Fruit fly (Drosophila melanogaster) whole organism, prepupa: Measurements from ENCODE around the gene CG43630.
A peak's percentile ranks its signal among the peaks of the same experiment; 100 is the strongest.

ENCODE experiments used
- CG10631 ChIP-seq: fragments of 200-800 bp; sonication (Bioruptor generic); optimal IDR thresholded peaks from 2 replicates; lab custom pipeline; 2016; ENCODE audit warnings: missing biosample characterization, missing genetic modification characterization
- CG11294 ChIP-seq: fragments of 200-800 bp; sonication (Bioruptor generic); IDR thresholded peaks from 2 replicates; pipeline ENCODE4 v1.3.6; 2022; ENCODE audit warnings: missing biosample characterization, missing genetic modification characterization
- CG11762 ChIP-seq: fragments of 200-800 bp; sonication (Bioruptor generic); optimal IDR thresholded peaks from 3 replicates; lab custom pipeline; 2016; ENCODE audit warnings: missing biosample characterization, missing genetic modification characterization; ENCODE audit not compliant: insufficient read depth
- CG16779 ChIP-seq: fragments of 200-800 bp; sonication (Bioruptor generic); optimal IDR thresholded peaks from 3 replicates; lab custom pipeline; 2017; ENCODE audit warnings: missing biosample characterization, mild to moderate bottlenecking, missing genetic modification characterization
- CG31627 ChIP-seq: fragments of 200-800 bp; sonication (Bioruptor generic); optimal IDR thresholded peaks from 3 replicates; lab custom pipeline; 2016; ENCODE audit warnings: missing biosample characterization, missing genetic modification characterization
- CG32006 ChIP-seq: fragments of 200-800 bp; sonication (Bioruptor generic); optimal IDR thresholded peaks from 3 replicates; lab custom pipeline; 2017; ENCODE audit warnings: missing biosample characterization, mild to moderate bottlenecking, missing genetic modification characterization
- CG3919 ChIP-seq: fragments of 200-800 bp; sonication (Bioruptor generic); optimal IDR thresholded peaks from 3 replicates; lab custom pipeline; 2016; ENCODE audit warnings: missing biosample characterization, missing genetic modification characterization
- CG6163 ChIP-seq: fragments of 200-800 bp; sonication (Bioruptor generic); IDR thresholded peaks from 3 replicates; pipeline ENCODE4 v1.3.6; 2022; ENCODE audit warnings: missing biosample characterization, missing genetic modification characterization
- CG6276 ChIP-seq: fragments of 200-800 bp; sonication (Bioruptor generic); optimal IDR thresholded peaks from 2 replicates; lab custom pipeline; 2017; ENCODE audit warnings: missing biosample characterization, mild to moderate bottlenecking, missing genetic modification characterization
- CG6792 ChIP-seq: fragments of 200-800 bp; sonication (Bioruptor generic); optimal IDR thresholded peaks from 3 replicates; lab custom pipeline; 2016; ENCODE audit warnings: missing biosample characterization, missing genetic modification characterization
- CG6808 ChIP-seq: fragments of 200-800 bp; sonication (Bioruptor generic); optimal IDR thresholded peaks from 3 replicates; lab custom pipeline; 2017; ENCODE audit warnings: missing biosample characterization, missing genetic modification characterization, mild to moderate bottlenecking, moderate library complexity, missing genetic modification reagents
- CG8319 ChIP-seq: fragments of 200-800 bp; sonication (Bioruptor generic); optimal IDR thresholded peaks from 3 replicates; lab custom pipeline; 2016; ENCODE audit warnings: missing biosample characterization, missing genetic modification characterization
- CG8632 ChIP-seq: fragments of 200-800 bp; sonication (Bioruptor generic); optimal IDR thresholded peaks from 3 replicates; lab custom pipeline; 2016; ENCODE audit warnings: missing biosample characterization, missing genetic modification characterization
- CG9139 ChIP-seq: fragments of 200-800 bp; sonication (Bioruptor generic); optimal IDR thresholded peaks from 3 replicates; lab custom pipeline; 2017; ENCODE audit warnings: missing biosample characterization, mild to moderate bottlenecking, missing genetic modification characterization
- Eip75B ChIP-seq: fragments of 200-800 bp; sonication (Bioruptor generic); optimal IDR thresholded peaks from 3 replicates; lab custom pipeline; 2016; ENCODE audit warnings: missing biosample characterization, missing genetic modification characterization
- Eip93F ChIP-seq: fragments of 200-800 bp; sonication (Bioruptor generic); optimal IDR thresholded peaks from 2 replicates; lab custom pipeline; 2016; ENCODE audit warnings: missing biosample characterization, mild to moderate bottlenecking, missing genetic modification characterization
- Ets96B ChIP-seq: fragments of 200-800 bp; optimal IDR thresholded peaks from 2 replicates; lab custom pipeline; 2019; ENCODE audit warnings: missing biosample characterization, mild to moderate bottlenecking, missing genetic modification characterization, moderate library complexity
- Hr38 ChIP-seq: sonication (Bioruptor generic); optimal IDR thresholded peaks from 2 replicates; lab custom pipeline; 2016; ENCODE audit warnings: missing biosample characterization, missing genetic modification characterization
- Hr39 ChIP-seq: fragments of 200-800 bp; sonication (Bioruptor generic); optimal IDR thresholded peaks from 2 replicates; lab custom pipeline; 2016; ENCODE audit warnings: missing biosample characterization, missing genetic modification characterization
- Met ChIP-seq: fragments of 200-800 bp; sonication (Bioruptor generic); optimal IDR thresholded peaks from 3 replicates; lab custom pipeline; 2016; ENCODE audit warnings: missing biosample characterization, missing genetic modification characterization
- OdsH ChIP-seq: fragments of 200-800 bp; sonication (Bioruptor generic); optimal IDR thresholded peaks from 3 replicates; lab custom pipeline; 2016; ENCODE audit warnings: missing biosample characterization, missing genetic modification characterization
- Sox102F ChIP-seq: fragments of 200-800 bp; sonication (Bioruptor generic); optimal IDR thresholded peaks from 2 replicates; lab custom pipeline; 2016; ENCODE audit warnings: missing biosample characterization, mild to moderate bottlenecking, missing genetic modification characterization
- Sox14 ChIP-seq: fragments of 200-800 bp; sonication (Bioruptor generic); optimal IDR thresholded peaks from 3 replicates; lab custom pipeline; 2016; ENCODE audit warnings: missing biosample characterization, missing genetic modification characterization
- Sox15 ChIP-seq: fragments of 200-800 bp; sonication (Bioruptor generic); optimal IDR thresholded peaks from 3 replicates; lab custom pipeline; 2016; ENCODE audit warnings: missing biosample characterization, missing genetic modification characterization
- achi ChIP-seq: fragments of 200-800 bp; sonication (Bioruptor generic); optimal IDR thresholded peaks from 3 replicates; lab custom pipeline; 2016; ENCODE audit warnings: missing biosample characterization, missing genetic modification characterization
- acj6 ChIP-seq: fragments of 200-800 bp; sonication (Bioruptor generic); optimal IDR thresholded peaks from 3 replicates; lab custom pipeline; 2016; ENCODE audit warnings: missing biosample characterization, missing genetic modification characterization
- cyc ChIP-seq: fragments of 200-800 bp; sonication (Bioruptor generic); optimal IDR thresholded peaks from 3 replicates; lab custom pipeline; 2016; ENCODE audit warnings: missing biosample characterization, missing genetic modification characterization
- dac ChIP-seq: fragments of 200-800 bp; sonication (Bioruptor generic); optimal IDR thresholded peaks from 2 replicates; lab custom pipeline; 2017; ENCODE audit warnings: missing biosample characterization, mild to moderate bottlenecking, missing genetic modification characterization
- dsx ChIP-seq: fragments of 200-800 bp; optimal IDR thresholded peaks from 3 replicates; lab custom pipeline; 2019; ENCODE audit warnings: missing biosample characterization, mild to moderate bottlenecking, missing genetic modification characterization, moderate library complexity; ENCODE audit not compliant: poor library complexity, severe bottlenecking
- fd85E ChIP-seq: fragments of 200-800 bp; sonication (Bioruptor generic); optimal IDR thresholded peaks from 3 replicates; lab custom pipeline; 2016; ENCODE audit warnings: missing biosample characterization, missing genetic modification characterization
- fkh ChIP-seq: fragments of 200-800 bp; sonication (Bioruptor generic); optimal IDR thresholded peaks from 3 replicates; lab custom pipeline; 2017; ENCODE audit warnings: missing biosample characterization, mild to moderate bottlenecking, missing genetic modification characterization, moderate library complexity
- pdm3 ChIP-seq: fragments of 200-800 bp; sonication (Bioruptor generic); optimal IDR thresholded peaks from 3 replicates; lab custom pipeline; 2016; ENCODE audit warnings: missing biosample characterization, missing genetic modification characterization
- salr ChIP-seq, 2 experiments: fragments of 200-800 bp; sonication (Bioruptor generic); optimal IDR thresholded peaks; 3 replicates each; lab custom pipeline; 2016 to 2018; ENCODE audit warnings: missing biosample characterization in 2 of 2, missing genetic modification characterization in 2 of 2, mild to moderate bottlenecking in 1 of 2
- spab ChIP-seq: fragments of 200-800 bp; sonication (Bioruptor generic); optimal IDR thresholded peaks from 2 replicates; lab custom pipeline; 2017; ENCODE audit warnings: missing biosample characterization, mild to moderate bottlenecking, missing genetic modification characterization, missing genetic modification reagents
- svp ChIP-seq: fragments of 200-800 bp; sonication (Bioruptor generic); peaks from one replicate; lab custom pipeline; 2016; ENCODE audit warnings: missing biosample characterization, missing genetic modification characterization
- topi ChIP-seq: fragments of 200-800 bp; sonication (Bioruptor generic); optimal IDR thresholded peaks from 3 replicates; lab custom pipeline; 2016; ENCODE audit warnings: missing biosample characterization, missing genetic modification characterization

CG43630 gene

DNA sequence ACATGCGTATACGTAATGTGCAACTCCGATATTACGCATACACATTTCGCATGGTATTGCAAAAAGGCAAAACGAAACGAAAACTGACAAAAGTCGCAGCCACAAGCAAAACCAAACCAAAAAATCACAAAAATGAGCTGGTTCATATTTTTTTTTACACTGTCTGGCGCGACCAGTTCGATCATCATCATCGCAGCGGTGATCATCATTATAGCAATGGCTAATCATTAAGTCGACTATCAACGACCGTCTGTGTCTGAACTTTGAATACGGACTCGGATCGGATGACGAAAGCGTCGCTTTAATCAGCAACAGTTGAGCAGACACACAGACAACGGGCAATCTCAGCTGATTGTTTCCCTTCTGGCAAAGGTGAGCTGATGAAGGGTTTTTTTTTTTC lies 40.8 kb upstream of the CG43630 start (continued):
- TF ChIP-seq CG3919 (GFP tag; lab: Kevin White, UChicago) (no peak), CG9139 (GFP tag; lab: Kevin White, UChicago) (peak; percentile 75), fd85E (GFP tag; lab: Kevin White, UChicago) (no peak), achi (GFP tag; lab: Kevin White, UChicago) (no peak), CG6276 (peak; percentile 77), Eip75B (GFP tag; lab: Kevin White, UChicago) (no peak), CG6163 (GFP tag; lab: Robert Waterston, UW) (no peak)

- TF ChIP-seq Hr38 (GFP tag; lab: Kevin White, UChicago) (no peak), CG16779 (tag; lab: Kevin White, UChicago) (no peak), pdm3 (GFP tag; lab: Kevin White, UChicago) (no peak), svp (GFP tag; lab: Kevin White, UChicago) (no peak), CG11762 (GFP tag; lab: Kevin White, UChicago) (no peak), dac (GFP tag; lab: Kevin White, UChicago) (no peak), CG31627 (no peak), CG8319 (GFP tag; lab: Kevin White, UChicago) (no peak), Eip93F (no peak), CG32006 (GFP tag; lab: Kevin White, UChicago) (no peak), Ets96B (tag; lab: Kevin White, UChicago) (no peak), Hr39 (no peak), Sox15 (GFP tag; lab: Kevin White, UChicago) (no peak)
These were observed 40.2 kb upstream of the CG43630 start for dm6 chr3R:12716251-12716650.

dm6 chr3R:12715253-12715652 lies 39.2 kb upstream of the CG43630 start:
- TF ChIP-seq CG8632 (GFP tag; lab: Kevin White, UChicago) (no peak), CG3919 (GFP tag; lab: Kevin White, UChicago) (no peak), Met (GFP tag; lab: Kevin White, UChicago) (no peak), topi (GFP tag; lab: Kevin White, UChicago) (no peak), CG6808 (no peak), Sox14 (GFP tag; lab: Kevin White, UChicago) (no peak), acj6 (GFP tag; lab: Kevin White, UChicago) (no peak), Sox15 (GFP tag; lab: Kevin White, UChicago) (no peak), CG11294 (GFP tag; lab: Robert Waterston, UW) (no peak), fkh (no peak), salr (GFP tag; optimal IDR thresholded peaks at IDR 0.05; lab: Kevin White, UChicago) (no peak), spab (GFP tag; lab: Kevin White, UChicago) (no peak), OdsH (GFP tag; lab: Kevin White, UChicago) (no peak), CG10631 (GFP tag; lab: Kevin White, UChicago) (no peak), achi (GFP tag; lab: Kevin White, UChicago) (no peak), dsx (GFP tag; lab: Kevin White, UChicago) (no peak), cyc (GFP tag; lab: Kevin White, UChicago) (no peak), CG6792 (GFP tag; lab: Kevin White, UChicago) (no peak), Sox102F (no peak), Eip75B (GFP tag; lab: Kevin White, UChicago) (no peak)
- TF ChIP-seq, all 60 proteins: peak for 0
